Worm (Caenorhabditis elegans): ENCODE measurements around the gene clec-266.

The clec-266 gene

ce11 chrX:6609251-6609650 lies 13.5 kb downstream of the clec-266 start:
- TF ChIP-seq fax-1 (tag; optimal IDR thresholded peaks at IDR 0.05), result no peak

- TF ChIP-seq ceh-19 (GFP tag; optimal IDR thresholded peaks at IDR 0.05) (no peak), hlh-8 (tag; optimal IDR thresholded peaks at IDR 0.05) (no peak), ceh-22 (tag; optimal IDR thresholded peaks at IDR 0.05) (no peak), T23F11.4 (GFP tag; optimal IDR thresholded peaks at IDR 0.05) (no peak), dmd-4 (tag; optimal IDR thresholded peaks at IDR 0.05; ENCODE audit: borderline replicate concordance) (no peak), ceh-48 (tag; optimal IDR thresholded peaks at IDR 0.05) (no peak), madf-2 (tag; optimal IDR thresholded peaks at IDR 0.05) (no peak)
Measured at ce11 chrX:6607599-6607998, 15.1 kb downstream of the clec-266 start.

ce11 chrX:6606991-6607390 lies 15.7 kb downstream of the clec-266 start, which contains the start of gene cpr-6:
Gene cpr-6 (plus strand): TSS chrX:6607207.
- TF ChIP-seq elt-2 (tag; optimal IDR thresholded peaks at IDR 0.05), result peak; percentile 98
- no peak for TF ChIP-seq mec-3 (tag; optimal IDR thresholded peaks at IDR 0.05; ENCODE audit: borderline replicate concordance)

- TF ChIP-seq mec-3 (tag; optimal IDR thresholded peaks at IDR 0.05; ENCODE audit: borderline replicate concordance) (no peak), hlh-8 (tag; optimal IDR thresholded peaks at IDR 0.05) (no peak), ceh-19 (GFP tag; optimal IDR thresholded peaks at IDR 0.05) (no peak), Y22D7AL.16 (tag; optimal IDR thresholded peaks at IDR 0.05) (no peak), fax-1 (tag; optimal IDR thresholded peaks at IDR 0.05) (no peak), che-1 (tag; optimal IDR thresholded peaks at IDR 0.05) (no peak), ceh-9 (tag; optimal IDR thresholded peaks at IDR 0.05) (no peak), ref-2 (tag; optimal IDR thresholded peaks at IDR 0.05) (no peak), K09A11.1 (tag; optimal IDR thresholded peaks at IDR 0.05; ENCODE audit: insufficient read depth) (no peak), C08G9.2 (tag; optimal IDR thresholded peaks at IDR 0.05) (no peak), unc-55 (GFP tag; optimal IDR thresholded peaks at IDR 0.05) (no peak), ceh-30 (tag; optimal IDR thresholded peaks at IDR 0.05) (no peak), dmd-4 (tag; optimal IDR thresholded peaks at IDR 0.05; ENCODE audit: borderline replicate concordance) (no peak), ceh-45 (GFP tag; IDR thresholded peaks at IDR 0.05) (no peak), ahr-1 (tag; optimal IDR thresholded peaks at IDR 0.05) (no peak)
Measured at ce11 chrX:6603098-6603497, 19.6 kb downstream of the clec-266 start, which contains the start of gene F23G4.1. Gene F23G4.1 (minus strand): TSS chrX:6603198.

- TF ChIP-seq lin-11 (tag; optimal IDR thresholded peaks at IDR 0.05) (no peak), pat-9 (tag; optimal IDR thresholded peaks at IDR 0.05) (no peak), ets-4 (tag; optimal IDR thresholded peaks at IDR 0.05) (no peak), Y22D7AL.16 (tag; optimal IDR thresholded peaks at IDR 0.05) (no peak), pax-1 (tag; optimal IDR thresholded peaks at IDR 0.05) (no peak), npax-4 (tag; optimal IDR thresholded peaks at IDR 0.05) (no peak), unc-3 (GFP tag; conservative IDR thresholded peaks at IDR 0.05) (no peak), unc-3 (tag; optimal IDR thresholded peaks at IDR 0.05) (no peak), ceh-18 (tag; optimal IDR thresholded peaks at IDR 0.05) (no peak), pag-3 (tag; optimal IDR thresholded peaks at IDR 0.05; ENCODE audit: borderline replicate concordance) (no peak)
Measured at ce11 chrX:6601967-6602366, 20.7 kb downstream of the clec-266 start.

ce11 chrX:6598732-6599131 lies 24.0 kb downstream of the clec-266 start, which contains the start of gene hic-1:
Gene hic-1 (minus strand): TSS chrX:6598832.
- TF ChIP-seq pha-4 (tag; optimal IDR thresholded peaks at IDR 0.05) (no peak), odd-2 (tag; optimal IDR thresholded peaks at IDR 0.05) (no peak), ets-4 (tag; optimal IDR thresholded peaks at IDR 0.05) (no peak), ref-2 (tag; optimal IDR thresholded peaks at IDR 0.05) (no peak)
